Worm (Caenorhabditis elegans): Measurements from ENCODE around the gene ndc-80.

Gene ndc-80

ce11 chrIV:10085401-10086187, at the start of gene ndc-80, which contains the start of gene col-2:
Gene ndc-80 (plus strand): TSS chrIV:10086137.
Gene col-2 (minus strand): TSS chrIV:10085451.
- TF ChIP-seq sma-3 (GFP tag; optimal IDR thresholded peaks at IDR 0.05) (peak; percentile 69), peb-1 (tag; optimal IDR thresholded peaks at IDR 0.05) (no peak), blmp-1 (tag; optimal IDR thresholded peaks at IDR 0.05; ENCODE audit: insufficient read depth) (peak; percentile 15), sma-9 (GFP tag; optimal IDR thresholded peaks at IDR 0.05) (peak; percentile 71), sma-9 (tag; optimal IDR thresholded peaks at IDR 0.05) (no peak), nhr-6 (tag; optimal IDR thresholded peaks at IDR 0.05) (no peak), ztf-11 (tag; optimal IDR thresholded peaks at IDR 0.05) (no peak), nhr-10 (tag; optimal IDR thresholded peaks at IDR 0.05) (no peak), fos-1 (tag; optimal IDR thresholded peaks at IDR 0.05) (no peak), ZK546.5 (tag; optimal IDR thresholded peaks at IDR 0.05) (no peak), unc-39 (tag; optimal IDR thresholded peaks at IDR 0.05) (no peak), ama-1 (optimal IDR thresholded peaks at IDR 0.05) (no peak), crh-2 (tag; optimal IDR thresholded peaks at IDR 0.05) (no peak), nhr-77 (tag; optimal IDR thresholded peaks at IDR 0.05) (peak; percentile 5), nhr-23 (tag; optimal IDR thresholded peaks at IDR 0.05) (no peak), snpc-4 (tag; optimal IDR thresholded peaks at IDR 0.05) (no peak), nhr-21 (tag; optimal IDR thresholded peaks at IDR 0.05) (peak; percentile 13), nhr-11 (tag; optimal IDR thresholded peaks at IDR 0.05) (no peak), C34F6.9 (tag; optimal IDR thresholded peaks at IDR 0.05) (peak; percentile 89), egl-27 (tag; optimal IDR thresholded peaks at IDR 0.05) (peak; percentile 0), R02D3.7 (tag; optimal IDR thresholded peaks at IDR 0.05) (no peak), aly-2 (tag; optimal IDR thresholded peaks at IDR 0.05) (no peak), nhr-129 (tag; optimal IDR thresholded peaks at IDR 0.05) (peak; percentile 84), lsy-2 (tag; optimal IDR thresholded peaks at IDR 0.05) (peak in 1 of 2 experiments; percentile 85), sem-4 (tag; optimal IDR thresholded peaks at IDR 0.05) (no peak), lin-39 (tag; optimal IDR thresholded peaks at IDR 0.05) (no peak), gmeb-1 (tag; optimal IDR thresholded peaks at IDR 0.05) (peak; percentile 82), zag-1 (tag; optimal IDR thresholded peaks at IDR 0.05) (no peak), mab-5 (tag; optimal IDR thresholded peaks at IDR 0.05) (peak; percentile 26)

ce11 chrIV:10036966-10037365, 49.0 kb upstream of the ndc-80 start, which contains the start of gene F44D12.10:
Gene F44D12.10 (minus strand): TSS chrIV:10037066.
- TF ChIP-seq nhr-6 (tag; optimal IDR thresholded peaks at IDR 0.05) (no peak), mbf-1 (tag; optimal IDR thresholded peaks at IDR 0.05) (no peak), nhr-12 (tag; optimal IDR thresholded peaks at IDR 0.05) (no peak), unc-39 (tag; optimal IDR thresholded peaks at IDR 0.05) (no peak), C34F6.9 (tag; optimal IDR thresholded peaks at IDR 0.05) (no peak)

ce11 chrIV:10040803-10041202, 45.1 kb upstream of the ndc-80 start, which contains the start of gene dhs-31:
Gene dhs-31 (minus strand): TSS chrIV:10040903.
- TF ChIP-seq nhr-77 (tag; optimal IDR thresholded peaks at IDR 0.05), result no peak
- TF ChIP-seq nhr-6 (tag; optimal IDR thresholded peaks at IDR 0.05), result no peak
- no peak for TF ChIP-seq ztf-11 (tag; optimal IDR thresholded peaks at IDR 0.05)
- no peak for TF ChIP-seq nhr-25 (tag; optimal IDR thresholded peaks at IDR 0.05)
- TF ChIP-seq ama-1 (optimal IDR thresholded peaks at IDR 0.05), result no peak
- TF ChIP-seq alr-1 (tag; optimal IDR thresholded peaks at IDR 0.05), result no peak
- no peak for TF ChIP-seq C34F6.9 (tag; optimal IDR thresholded peaks at IDR 0.05)
- no peak for TF ChIP-seq fos-1 (tag; optimal IDR thresholded peaks at IDR 0.05)
- no peak for TF ChIP-seq aly-2 (tag; optimal IDR thresholded peaks at IDR 0.05)
- TF ChIP-seq crh-2 (tag; optimal IDR thresholded peaks at IDR 0.05), result no peak

- no peak for TF ChIP-seq nhr-237 (tag; optimal IDR thresholded peaks at IDR 0.05)
- TF ChIP-seq nhr-77 (tag; optimal IDR thresholded peaks at IDR 0.05), result no peak
- TF ChIP-seq lsy-2 (tag; optimal IDR thresholded peaks at IDR 0.05), result no peak
- no peak for TF ChIP-seq elt-1 (tag; optimal IDR thresholded peaks at IDR 0.05)
- no peak for TF ChIP-seq crh-2 (tag; optimal IDR thresholded peaks at IDR 0.05)
- no peak for TF ChIP-seq mdl-1 (tag; optimal IDR thresholded peaks at IDR 0.05)
- TF ChIP-seq elt-3 (tag; optimal IDR thresholded peaks at IDR 0.05), result no peak
- TF ChIP-seq nhr-21 (tag; optimal IDR thresholded peaks at IDR 0.05), result no peak
These were observed 43.1 kb upstream of the ndc-80 start, which contains the start of gene frk-1 for ce11 chrIV:10042881-10043280. Gene frk-1 (plus strand): TSS chrIV:10043181.

Measured in whole organism, L2 larva.